Worm (Caenorhabditis elegans) whole organism, mixed stage, embryonic: ENCODE data around the gene ugt-7.

Experiments used
- elt-3 ChIP-seq: fragments of 150-350 bp; optimal IDR thresholded peaks from 2 replicates; lab custom pipeline; 2014; ENCODE audit warnings: missing biosample characterization, missing genetic modification characterization
- lin-13 ChIP-seq: fragments of 150-350 bp; optimal IDR thresholded peaks from 2 replicates; lab custom pipeline; 2014; ENCODE audit warnings: missing biosample characterization, missing genetic modification characterization
- lin-32 ChIP-seq: fragments of 200-800 bp; sonication (Bioruptor generic); optimal IDR thresholded peaks from 2 replicates; lab custom pipeline; 2018; ENCODE audit warnings: mild to moderate bottlenecking, missing genetic modification characterization, missing compliant biosample characterization
- lsy-2 ChIP-seq: fragments of 150-350 bp; optimal IDR thresholded peaks from 2 replicates; lab custom pipeline; 2014; ENCODE audit warnings: missing biosample characterization, missing genetic modification characterization
- nhr-12 ChIP-seq: fragments of 150-350 bp; optimal IDR thresholded peaks from 2 replicates; lab custom pipeline; 2014; ENCODE audit warnings: missing biosample characterization, missing genetic modification characterization
- nhr-2 ChIP-seq: fragments of 150-350 bp; optimal IDR thresholded peaks from 2 replicates; lab custom pipeline; 2014; ENCODE audit warnings: missing biosample characterization, missing genetic modification characterization
- nhr-237 ChIP-seq: fragments of 150-350 bp; optimal IDR thresholded peaks from 2 replicates; lab custom pipeline; 2014; ENCODE audit warnings: missing biosample characterization, missing genetic modification characterization
- nhr-28 ChIP-seq: fragments of 150-350 bp; optimal IDR thresholded peaks from 2 replicates; lab custom pipeline; 2014; ENCODE audit warnings: missing biosample characterization, missing genetic modification characterization
- nhr-76 ChIP-seq: sonication (generic microtip); optimal IDR thresholded peaks from 2 replicates; lab custom pipeline; 2017; ENCODE audit warnings: missing biosample characterization, missing genetic modification characterization
- snpc-4 ChIP-seq: fragments of 150-350 bp; optimal IDR thresholded peaks from 2 replicates; lab custom pipeline; 2014; ENCODE audit warnings: missing biosample characterization, missing genetic modification characterization
- sptf-1 ChIP-seq: sonication (generic microtip); optimal IDR thresholded peaks from 2 replicates; lab custom pipeline; 2017; ENCODE audit warnings: mild to moderate bottlenecking, missing genetic modification characterization, moderate library complexity, missing compliant biosample characterization
- unc-39 ChIP-seq: fragments of 150-350 bp; optimal IDR thresholded peaks from 2 replicates; lab custom pipeline; 2014; ENCODE audit warnings: missing biosample characterization, missing genetic modification characterization
- unc-62 ChIP-seq: fragments of 150-350 bp; optimal IDR thresholded peaks from 2 replicates; lab custom pipeline; 2014; ENCODE audit warnings: missing biosample characterization, missing genetic modification reagents, missing genetic modification characterization
- ztf-11 ChIP-seq: fragments of 150-350 bp; optimal IDR thresholded peaks from 2 replicates; lab custom pipeline; 2014; ENCODE audit warnings: missing biosample characterization, missing genetic modification characterization

DNA sequence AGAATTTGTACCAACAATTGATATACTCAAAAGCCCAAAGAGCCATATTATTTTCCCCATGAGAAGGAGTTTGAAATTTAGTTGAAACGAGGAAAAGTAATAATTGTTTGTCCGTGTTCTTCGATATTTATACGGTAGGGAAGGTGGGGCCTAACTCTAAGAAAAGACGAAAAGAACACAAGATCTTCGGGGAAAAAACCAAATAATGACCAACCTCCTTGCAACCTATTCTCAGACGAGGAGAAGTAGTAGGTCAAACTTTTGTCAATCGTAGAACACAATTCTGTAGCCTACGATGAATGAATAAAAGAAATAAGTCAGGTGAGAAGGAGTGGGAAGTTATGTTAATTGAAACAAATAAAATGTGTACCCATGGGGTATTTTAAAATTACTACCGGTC is 13.3 kb downstream of the ugt-7 start, which contains the start of gene ncx-8:
- TF ChIP-seq nhr-12 (tag; lab: Kevin White, UChicago) (no peak), sptf-1 (tag; lab: Kevin White, UChicago) (no peak), nhr-76 (tag; lab: Kevin White, UChicago) (no peak), ztf-11 (tag; lab: Kevin White, UChicago) (no peak), unc-39 (tag; lab: Kevin White, UChicago) (no peak), unc-62 (no peak), elt-3 (no peak), lin-13 (tag; lab: Kevin White, UChicago) (no peak), nhr-28 (tag; lab: Kevin White, UChicago) (no peak), nhr-237 (tag; lab: Kevin White, UChicago) (no peak), lsy-2 (no peak), nhr-2 (tag; lab: Kevin White, UChicago) (no peak), snpc-4 (tag; lab: Kevin White, UChicago) (no peak), lin-32 (GFP tag; lab: Kevin White, UChicago) (no peak)
